Fruit fly (Drosophila melanogaster) S2 (cell line): ENCODE results near the gene Dlip2.

ENCODE experiments used
- CG8478 ChIP-seq: fragments of >200 bp; optimal IDR thresholded peaks from 2 replicates; lab custom pipeline; 2018
- CTCF ChIP-seq, 2 experiments: fragments of >200 bp; optimal IDR thresholded peaks; 2 replicates each; lab custom pipeline; 2018

DNA sequence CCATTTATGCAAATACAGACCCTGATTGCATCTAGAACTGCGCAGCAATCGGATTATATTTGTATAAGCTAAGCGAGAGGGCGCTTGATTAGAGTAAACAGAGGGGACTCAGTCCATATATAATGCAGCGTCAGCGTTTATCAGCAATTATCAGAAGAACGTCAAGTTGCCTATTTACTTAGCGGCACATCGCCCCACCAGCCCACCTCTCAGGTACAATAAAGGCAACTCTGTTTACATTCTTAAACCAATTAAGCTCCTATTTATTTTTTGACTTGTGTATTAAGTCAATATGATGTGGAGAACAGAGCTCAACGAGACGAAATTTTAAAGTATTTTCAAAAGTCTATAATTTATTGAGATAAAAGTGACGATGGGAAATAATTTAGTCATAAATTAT lies 19.5 kb upstream of the Dlip2 start:
- no peak for TF ChIP-seq CTCF (optimal IDR thresholded peaks at IDR 0.05; lab: Kevin White, UChicago)
- no peak for TF ChIP-seq CG8478 (lab: Kevin White, UChicago)
